Fruit fly (Drosophila melanogaster) whole organism, prepupa: ENCODE measurements around the gene CG10038.

Experiments used
- CG11762 ChIP-seq: fragments of 200-800 bp; sonication (Bioruptor generic); optimal IDR thresholded peaks from 3 replicates; lab custom pipeline; 2016; ENCODE audit warnings: missing biosample characterization, missing genetic modification characterization; ENCODE audit not compliant: insufficient read depth
- CG15336 ChIP-seq: fragments of 200-800 bp; sonication (Bioruptor generic); IDR thresholded peaks from 2 replicates; pipeline ENCODE4 v1.3.6; 2022; ENCODE audit warnings: missing biosample characterization, missing genetic modification characterization
- CG1621 ChIP-seq: fragments of 200-800 bp; sonication (Bioruptor generic); optimal IDR thresholded peaks from 3 replicates; lab custom pipeline; 2018; ENCODE audit warnings: missing biosample characterization, mild to moderate bottlenecking, missing genetic modification characterization
- CG31627 ChIP-seq: fragments of 200-800 bp; sonication (Bioruptor generic); optimal IDR thresholded peaks from 3 replicates; lab custom pipeline; 2016; ENCODE audit warnings: missing biosample characterization, missing genetic modification characterization
- CG32006 ChIP-seq: fragments of 200-800 bp; sonication (Bioruptor generic); optimal IDR thresholded peaks from 3 replicates; lab custom pipeline; 2017; ENCODE audit warnings: missing biosample characterization, mild to moderate bottlenecking, missing genetic modification characterization
- CG6792 ChIP-seq: fragments of 200-800 bp; sonication (Bioruptor generic); optimal IDR thresholded peaks from 3 replicates; lab custom pipeline; 2016; ENCODE audit warnings: missing biosample characterization, missing genetic modification characterization
- CG8119 ChIP-seq: fragments of 200-800 bp; sonication (Bioruptor generic); IDR thresholded peaks from 3 replicates; pipeline ENCODE4 v1.3.6; 2022; ENCODE audit warnings: missing biosample characterization, missing genetic modification characterization
- CG8319 ChIP-seq: fragments of 200-800 bp; sonication (Bioruptor generic); optimal IDR thresholded peaks from 3 replicates; lab custom pipeline; 2016; ENCODE audit warnings: missing biosample characterization, missing genetic modification characterization
- CG9139 ChIP-seq: fragments of 200-800 bp; sonication (Bioruptor generic); optimal IDR thresholded peaks from 3 replicates; lab custom pipeline; 2017; ENCODE audit warnings: missing biosample characterization, mild to moderate bottlenecking, missing genetic modification characterization
- Eip75B ChIP-seq: fragments of 200-800 bp; sonication (Bioruptor generic); optimal IDR thresholded peaks from 3 replicates; lab custom pipeline; 2016; ENCODE audit warnings: missing biosample characterization, missing genetic modification characterization
- Eip78C ChIP-seq: fragments of 200-800 bp; sonication (Bioruptor generic); peaks from one replicate; lab custom pipeline; 2016; ENCODE audit warnings: missing biosample characterization, missing genetic modification characterization
- Eip93F ChIP-seq: fragments of 200-800 bp; sonication (Bioruptor generic); optimal IDR thresholded peaks from 2 replicates; lab custom pipeline; 2016; ENCODE audit warnings: missing biosample characterization, mild to moderate bottlenecking, missing genetic modification characterization
- Ets21C ChIP-seq: fragments of 200-800 bp; sonication (Bioruptor generic); optimal IDR thresholded peaks from 3 replicates; lab custom pipeline; 2016; ENCODE audit warnings: missing biosample characterization, missing genetic modification characterization
- Hr38 ChIP-seq: sonication (Bioruptor generic); optimal IDR thresholded peaks from 2 replicates; lab custom pipeline; 2016; ENCODE audit warnings: missing biosample characterization, missing genetic modification characterization
- Lpt ChIP-seq: fragments of 200-800 bp; sonication (Bioruptor generic); optimal IDR thresholded peaks from 3 replicates; lab custom pipeline; 2016; ENCODE audit warnings: missing biosample characterization, missing genetic modification characterization
- Smox ChIP-seq: fragments of 200-800 bp; sonication (Bioruptor generic); optimal IDR thresholded peaks from 3 replicates; lab custom pipeline; 2016; ENCODE audit warnings: missing biosample characterization, missing genetic modification characterization
- Sox14 ChIP-seq: fragments of 200-800 bp; sonication (Bioruptor generic); optimal IDR thresholded peaks from 3 replicates; lab custom pipeline; 2016; ENCODE audit warnings: missing biosample characterization, missing genetic modification characterization
- acj6 ChIP-seq: fragments of 200-800 bp; sonication (Bioruptor generic); optimal IDR thresholded peaks from 3 replicates; lab custom pipeline; 2016; ENCODE audit warnings: missing biosample characterization, missing genetic modification characterization
- cyc ChIP-seq: fragments of 200-800 bp; sonication (Bioruptor generic); optimal IDR thresholded peaks from 3 replicates; lab custom pipeline; 2016; ENCODE audit warnings: missing biosample characterization, missing genetic modification characterization
- dsx ChIP-seq: fragments of 200-800 bp; optimal IDR thresholded peaks from 3 replicates; lab custom pipeline; 2019; ENCODE audit warnings: missing biosample characterization, mild to moderate bottlenecking, missing genetic modification characterization, moderate library complexity; ENCODE audit not compliant: poor library complexity, severe bottlenecking
- eg ChIP-seq: fragments of 200-800 bp; sonication (Bioruptor generic); IDR thresholded peaks from 3 replicates; pipeline ENCODE4 v1.3.6; 2022; ENCODE audit warnings: missing biosample characterization, missing genetic modification characterization
- fd59A ChIP-seq: fragments of 200-800 bp; sonication (Bioruptor generic); optimal IDR thresholded peaks from 2 replicates; lab custom pipeline; 2017; ENCODE audit warnings: missing biosample characterization, mild to moderate bottlenecking, missing genetic modification characterization, missing genetic modification reagents
- fd85E ChIP-seq: fragments of 200-800 bp; sonication (Bioruptor generic); optimal IDR thresholded peaks from 3 replicates; lab custom pipeline; 2016; ENCODE audit warnings: missing biosample characterization, missing genetic modification characterization
- fkh ChIP-seq: fragments of 200-800 bp; sonication (Bioruptor generic); optimal IDR thresholded peaks from 3 replicates; lab custom pipeline; 2017; ENCODE audit warnings: missing biosample characterization, mild to moderate bottlenecking, missing genetic modification characterization, moderate library complexity
- net ChIP-seq: fragments of 200-800 bp; sonication (Bioruptor generic); optimal IDR thresholded peaks from 3 replicates; lab custom pipeline; 2016; ENCODE audit warnings: missing biosample characterization, missing genetic modification characterization
- pdm3 ChIP-seq: fragments of 200-800 bp; sonication (Bioruptor generic); optimal IDR thresholded peaks from 3 replicates; lab custom pipeline; 2016; ENCODE audit warnings: missing biosample characterization, missing genetic modification characterization
- svp ChIP-seq: fragments of 200-800 bp; sonication (Bioruptor generic); peaks from one replicate; lab custom pipeline; 2016; ENCODE audit warnings: missing biosample characterization, missing genetic modification characterization
- vri ChIP-seq: fragments of 200-800 bp; sonication (Bioruptor generic); optimal IDR thresholded peaks from 3 replicates; lab custom pipeline; 2016; ENCODE audit warnings: missing biosample characterization, mild to moderate bottlenecking, missing genetic modification characterization

The CG10038 gene

DNA sequence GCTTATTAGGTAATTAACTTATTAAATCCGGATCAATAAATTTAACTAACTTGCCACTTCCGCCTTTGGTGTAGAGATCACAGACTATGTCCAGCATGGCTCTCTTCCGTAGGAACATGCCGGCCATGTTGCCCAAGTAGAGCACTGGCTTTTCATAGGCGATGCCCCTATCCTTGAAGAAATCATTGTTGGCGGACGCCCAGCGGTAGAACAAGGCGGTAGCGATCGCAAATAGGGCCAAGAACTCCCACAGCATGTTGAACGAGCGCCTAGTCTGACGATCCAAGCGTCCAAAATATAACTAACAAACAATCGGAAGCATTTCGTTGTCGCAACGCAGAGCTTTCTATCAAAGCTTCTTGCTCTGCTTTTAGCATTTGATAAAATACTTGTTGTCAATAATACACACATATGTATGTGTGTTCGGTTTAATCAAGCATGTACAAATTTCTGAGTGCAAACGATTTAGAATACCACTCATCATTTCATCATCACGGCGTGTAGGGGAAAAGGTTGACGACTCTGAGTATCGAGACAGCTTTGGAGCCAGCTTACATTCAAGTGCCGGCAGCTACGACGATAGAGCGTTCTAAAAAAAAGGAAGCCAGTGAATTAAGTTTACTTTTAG lies 48.3 kb upstream of the CG10038 start, which contains the start of gene Cyp9f3:
TSS of gene Cyp9f3 (minus strand) at position 310 of the 628 bp plus-strand sequence.
- no peak for TF ChIP-seq fd85E
- peak; percentile 44 for TF ChIP-seq vri
- TF ChIP-seq CG11762, result no peak
- TF ChIP-seq cyc (GFP tag; lab: Kevin White, UChicago), result no peak
- TF ChIP-seq CG1621 (tag; lab: Kevin White, UChicago), result no peak
- TF ChIP-seq Hr38 (GFP tag; lab: Kevin White, UChicago), result no peak
- peak; percentile 43 for TF ChIP-seq svp (GFP tag; lab: Kevin White, UChicago)
- TF ChIP-seq acj6, result no peak

dm6 chr3R:12398054-12398453 lies 47.6 kb upstream of the CG10038 start:
- TF ChIP-seq pdm3 (GFP tag; lab: Kevin White, UChicago) (no peak), svp (GFP tag; lab: Kevin White, UChicago) (peak; percentile 71), CG15336 (GFP tag; lab: Robert Waterston, UW) (no peak), vri (peak; percentile 39), Eip75B (GFP tag; lab: Kevin White, UChicago) (no peak), Eip93F (GFP tag; lab: Kevin White, UChicago) (no peak)

- TF ChIP-seq Eip93F (GFP tag; lab: Kevin White, UChicago) (no peak), CG6792 (GFP tag; lab: Kevin White, UChicago) (no peak), fkh (GFP tag; lab: Kevin White, UChicago) (no peak), dsx (GFP tag; lab: Kevin White, UChicago) (no peak)
- TF ChIP-seq, all 60 proteins: peak for 0
These were observed 45.4 kb upstream of the CG10038 start, which contains the start of the genes CG10096 and CG10097 for dm6 chr3R:12395880-12396279. Gene CG10096, minus strand, starts transcription at chr3R:12395980. Gene CG10097, minus strand, starts transcription at chr3R:12395980.

DNA sequence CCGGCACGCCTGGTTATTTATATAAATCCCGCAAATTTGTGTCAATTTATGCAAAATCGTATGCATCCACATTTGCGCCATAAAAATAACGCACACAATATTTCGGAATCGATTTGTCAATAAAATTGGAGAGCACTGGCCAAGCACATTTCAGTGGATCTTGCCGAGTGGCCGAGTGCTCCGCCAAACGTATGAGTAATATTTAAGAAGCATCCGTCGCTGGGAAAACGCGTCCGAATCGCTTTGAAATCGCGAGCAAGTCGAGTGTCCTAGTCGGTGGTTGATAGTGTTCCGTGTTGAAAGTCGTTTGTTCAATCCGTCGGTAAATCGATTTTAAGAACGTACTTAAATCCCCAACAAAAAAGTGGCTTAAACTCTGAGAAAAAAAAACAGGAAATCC lies 36.5 kb upstream of the CG10038 start, which contains the start of gene CG33098:
TSS of gene CG33098 (plus strand) at position 224 of the 400 bp plus-strand sequence.
- TF ChIP-seq CG8119 (GFP tag; lab: Robert Waterston, UW) (no peak), Sox14 (GFP tag; lab: Kevin White, UChicago) (no peak)
- TF ChIP-seq, all 60 proteins: peak for 0

DNA sequence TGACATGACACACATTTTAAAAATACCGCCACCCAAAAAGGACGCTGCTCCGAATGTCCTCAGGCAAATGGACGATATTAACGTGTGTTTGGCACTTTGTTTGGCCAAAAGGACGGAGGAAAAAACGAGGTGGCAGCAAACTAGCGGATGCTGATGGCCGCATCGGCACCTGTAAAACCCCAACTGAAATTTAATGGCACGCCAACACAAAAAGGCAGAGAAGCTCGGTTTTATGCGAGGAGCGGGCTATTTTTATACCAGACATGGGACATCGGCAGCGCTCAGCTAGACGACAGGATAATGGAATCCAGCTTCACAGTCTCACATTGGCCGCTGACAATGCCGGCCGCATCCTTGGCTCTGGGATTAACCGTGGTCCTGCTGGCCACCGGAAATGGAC lies 35.5 kb upstream of the CG10038 start, which contains the start of gene Sol1:
TSS of gene Sol1 (plus strand) at position 301 of the 400 bp plus-strand sequence.
- no peak for TF ChIP-seq fkh (GFP tag; lab: Kevin White, UChicago)
- no peak for TF ChIP-seq fd59A
- TF ChIP-seq CG31627 (GFP tag; lab: Kevin White, UChicago), result no peak
- TF ChIP-seq CG8319 (GFP tag; lab: Kevin White, UChicago), result no peak
- TF ChIP-seq, all 60 proteins: peak for 0

- 0 out of 3 replicates have a peak, but pooled peaks have one; percentile 18 for TF ChIP-seq eg (GFP tag; lab: Robert Waterston, UW)
- TF ChIP-seq Eip78C, result no peak
- TF ChIP-seq Lpt, result peak; percentile 24
- TF ChIP-seq, all 60 proteins: peak for 2
These were observed 33.8 kb upstream of the CG10038 start for dm6 chr3R:12384274-12384673.

DNA sequence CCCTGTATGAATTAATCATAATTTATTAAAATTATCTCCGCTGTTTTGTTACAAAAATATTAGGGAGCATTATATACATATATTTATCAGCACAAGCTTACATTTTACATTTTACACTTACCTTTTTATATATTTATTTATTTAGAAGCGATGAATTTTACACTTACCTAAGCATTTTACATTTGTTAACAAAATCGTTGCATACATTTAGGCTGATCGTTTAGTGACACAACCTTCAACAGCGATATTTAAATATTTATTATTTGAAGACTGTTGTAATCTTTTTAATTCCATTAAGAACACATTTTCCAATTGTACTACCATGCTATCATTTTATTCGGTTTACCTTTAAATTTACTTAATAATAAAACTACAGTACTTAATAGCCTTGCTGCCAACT lies 33.3 kb upstream of the CG10038 start:
- TF ChIP-seq fkh (GFP tag; lab: Kevin White, UChicago), result peak; percentile 73
- peak; percentile 71 for TF ChIP-seq Eip78C
- no peak for TF ChIP-seq dsx (GFP tag; lab: Kevin White, UChicago)

dm6 chr3R:12383036-12383435 lies 32.6 kb upstream of the CG10038 start, which contains the start of gene GstD11:
Gene GstD11, plus strand, starts transcription at chr3R:12383336.
- TF ChIP-seq Ets21C (no peak), Smox (GFP tag; lab: Kevin White, UChicago) (no peak), net (GFP tag; lab: Kevin White, UChicago) (no peak), CG8319 (GFP tag; lab: Kevin White, UChicago) (no peak), CG32006 (no peak), CG9139 (GFP tag; lab: Kevin White, UChicago) (no peak)
